Worm (Caenorhabditis elegans) whole organism, L1 larva: ENCODE results near the gene dpr-1.

Experiments
- alr-1 ChIP-seq: fragments of 200-800 bp; sonication (Bioruptor generic); optimal IDR thresholded peaks from 2 replicates; lab custom pipeline; 2018; ENCODE audit warnings: borderline replicate concordance, mild to moderate bottlenecking, missing genetic modification characterization, missing compliant biosample characterization
- dsc-1 ChIP-seq: sonication (generic microtip); optimal IDR thresholded peaks from 2 replicates; lab custom pipeline; 2016; ENCODE audit warnings: mild to moderate bottlenecking, missing genetic modification characterization, missing compliant biosample characterization
- fkh-4 ChIP-seq: sonication (generic microtip); optimal IDR thresholded peaks from 2 replicates; lab custom pipeline; 2016; ENCODE audit warnings: missing compliant biosample characterization, missing genetic modification characterization, borderline replicate concordance
- nhr-77 ChIP-seq: fragments of 150-350 bp; optimal IDR thresholded peaks from 2 replicates; lab custom pipeline; 2014; ENCODE audit warnings: missing biosample characterization, missing genetic modification characterization
- snpc-4 ChIP-seq: fragments of 150-350 bp; optimal IDR thresholded peaks from 2 replicates; lab custom pipeline; 2014; ENCODE audit warnings: missing biosample characterization, missing genetic modification characterization

- TF ChIP-seq dsc-1 (tag; lab: Kevin White, UChicago) (no peak), snpc-4 (tag; lab: Kevin White, UChicago) (no peak), nhr-77 (tag; lab: Kevin White, UChicago) (no peak), alr-1 (no peak), fkh-4 (no peak)
Observed at ce11 chrV:13980807-13981206, 38.8 kb upstream of the dpr-1 start, which contains the start of gene eol-1.
